Worm (Caenorhabditis elegans): ENCODE data around the gene F21D5.5.

The F21D5.5 gene

DNA sequence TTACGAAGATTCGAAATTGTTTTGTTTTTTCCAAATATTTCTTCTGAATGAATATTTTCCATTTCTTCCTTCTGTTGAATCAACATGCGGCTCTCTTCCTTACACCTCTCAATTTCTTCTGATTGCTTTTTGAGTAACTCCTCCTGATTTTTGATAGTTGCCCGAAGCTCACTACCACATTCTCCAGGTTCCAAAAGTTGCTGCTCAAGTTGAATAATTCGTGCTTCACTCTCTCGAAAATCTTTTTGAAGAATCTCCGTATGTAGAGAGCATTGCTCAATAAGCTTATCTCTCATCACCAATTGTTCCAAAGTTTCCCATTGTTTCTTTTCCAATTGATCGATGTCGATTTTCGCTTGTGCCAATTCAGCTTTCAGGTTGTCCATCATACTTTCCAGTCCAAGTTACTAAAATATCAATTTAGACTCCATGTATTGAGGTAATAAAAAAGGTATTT is 33.6 kb upstream of the F21D5.5 start, which contains the start of gene F20C5.6:
Gene F20C5.6 (minus strand): TSS at position 407 of the 457 bp plus-strand sequence.
- TF ChIP-seq unc-86 (tag; optimal IDR thresholded peaks at IDR 0.05), result no peak
- TF ChIP-seq hlh-15 (tag; optimal IDR thresholded peaks at IDR 0.05), result no peak
- TF ChIP-seq elt-2 (tag; optimal IDR thresholded peaks at IDR 0.05), result no peak
- no peak for TF ChIP-seq unc-3 (GFP tag; conservative IDR thresholded peaks at IDR 0.05)
- no peak for TF ChIP-seq unc-3 (tag; optimal IDR thresholded peaks at IDR 0.05)
- TF ChIP-seq hlh-8 (tag; optimal IDR thresholded peaks at IDR 0.05), result no peak
- TF ChIP-seq C08G9.2 (tag; optimal IDR thresholded peaks at IDR 0.05), result no peak
- no peak for TF ChIP-seq eyg-1 (tag; optimal IDR thresholded peaks at IDR 0.05)
- TF ChIP-seq elt-4 (tag; optimal IDR thresholded peaks at IDR 0.05), result no peak
- no peak for TF ChIP-seq ref-2 (tag; optimal IDR thresholded peaks at IDR 0.05)
- no peak for TF ChIP-seq lim-6 (tag; optimal IDR thresholded peaks at IDR 0.05)
- no peak for TF ChIP-seq tbx-2 (tag; optimal IDR thresholded peaks at IDR 0.05)
- no peak for TF ChIP-seq npax-4 (tag; optimal IDR thresholded peaks at IDR 0.05)
- TF ChIP-seq mec-3 (tag; optimal IDR thresholded peaks at IDR 0.05; ENCODE audit: borderline replicate concordance), result no peak
- no peak for TF ChIP-seq K09A11.1 (tag; optimal IDR thresholded peaks at IDR 0.05; ENCODE audit: insufficient read depth)
- no peak for TF ChIP-seq dmd-4 (tag; optimal IDR thresholded peaks at IDR 0.05; ENCODE audit: borderline replicate concordance)
- no peak for TF ChIP-seq nhr-232 (tag; optimal IDR thresholded peaks at IDR 0.05)
- TF ChIP-seq odd-2 (tag; optimal IDR thresholded peaks at IDR 0.05), result no peak

DNA sequence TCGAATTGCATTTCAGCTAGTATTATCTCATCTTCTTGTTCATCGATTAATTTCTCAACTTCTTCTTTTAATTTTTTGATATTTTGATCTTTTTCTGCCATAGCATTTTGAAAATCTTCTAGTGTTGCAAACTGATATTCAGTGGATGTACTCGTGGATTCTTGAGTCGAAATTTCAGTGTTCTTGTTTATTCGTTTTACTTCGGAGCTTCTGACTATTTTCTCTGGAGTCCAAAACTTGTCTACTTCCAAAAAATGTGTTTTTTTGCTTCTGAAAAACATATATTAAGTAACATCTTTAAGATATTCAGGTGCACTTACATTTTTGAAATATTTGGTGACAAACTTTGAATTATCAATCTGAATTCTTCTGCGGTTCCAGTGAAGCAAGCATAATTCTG is 30.3 kb upstream of the F21D5.5 start, which contains the start of gene F20C5.5:
Gene F20C5.5 (minus strand): TSS at position 101 of the 400 bp plus-strand sequence.
- TF ChIP-seq ceh-48 (tag; optimal IDR thresholded peaks at IDR 0.05), result no peak
- no peak for TF ChIP-seq elt-4 (tag; optimal IDR thresholded peaks at IDR 0.05)
- TF ChIP-seq ceh-24 (tag; optimal IDR thresholded peaks at IDR 0.05), result no peak
- no peak for TF ChIP-seq rnt-1 (tag; optimal IDR thresholded peaks at IDR 0.05)
- no peak for TF ChIP-seq K09A11.1 (tag; optimal IDR thresholded peaks at IDR 0.05; ENCODE audit: insufficient read depth)
- no peak for TF ChIP-seq che-1 (tag; optimal IDR thresholded peaks at IDR 0.05)
- TF ChIP-seq unc-3 (GFP tag; conservative IDR thresholded peaks at IDR 0.05), result no peak
- TF ChIP-seq unc-3 (tag; optimal IDR thresholded peaks at IDR 0.05), result no peak

DNA sequence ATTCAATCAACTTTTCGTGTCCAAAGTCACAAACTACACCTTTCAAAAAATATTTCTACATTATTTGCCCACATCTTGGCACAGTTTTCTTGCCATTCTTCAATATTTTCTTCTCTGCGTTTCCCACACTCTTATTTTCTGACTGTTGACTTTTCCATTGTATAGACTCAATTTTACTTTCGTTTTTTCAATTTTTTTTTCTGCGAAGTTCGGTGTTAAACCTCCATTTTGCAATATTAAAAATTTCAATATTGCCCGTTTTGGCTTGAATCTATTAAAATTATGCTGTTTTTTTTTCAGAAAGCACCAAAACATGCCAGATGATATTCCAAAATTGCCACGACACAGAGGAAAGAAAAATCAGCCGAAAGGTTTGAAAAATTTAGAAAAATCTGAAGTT is 25.4 kb upstream of the F21D5.5 start, which contains the start of gene cdc-50.B:
Gene cdc-50.B (plus strand): TSS at position 301 of the 400 bp plus-strand sequence.
- no peak for TF ChIP-seq ama-1 (optimal IDR thresholded peaks at IDR 0.05)
- TF ChIP-seq elt-4 (tag; optimal IDR thresholded peaks at IDR 0.05), result no peak
- no peak for TF ChIP-seq ceh-45 (GFP tag; IDR thresholded peaks at IDR 0.05)
- no peak for TF ChIP-seq pha-2 (tag; optimal IDR thresholded peaks at IDR 0.05)
- TF ChIP-seq ets-4 (tag; optimal IDR thresholded peaks at IDR 0.05), result no peak
- TF ChIP-seq dmd-4 (tag; optimal IDR thresholded peaks at IDR 0.05; ENCODE audit: borderline replicate concordance), result no peak
- TF ChIP-seq ceh-2 (tag; optimal IDR thresholded peaks at IDR 0.05), result no peak
- no peak for TF ChIP-seq syd-9 (tag; optimal IDR thresholded peaks at IDR 0.05)
- no peak for TF ChIP-seq K02D7.2 (tag; optimal IDR thresholded peaks at IDR 0.05)
- TF ChIP-seq hlh-8 (tag; optimal IDR thresholded peaks at IDR 0.05), result no peak
- no peak for TF ChIP-seq zip-5 (tag; optimal IDR thresholded peaks at IDR 0.05)
- no peak for TF ChIP-seq che-1 (tag; optimal IDR thresholded peaks at IDR 0.05)
- no peak for TF ChIP-seq elt-2 (tag; optimal IDR thresholded peaks at IDR 0.05)
- no peak for TF ChIP-seq C38D4.7 (GFP tag; optimal IDR thresholded peaks at IDR 0.05)
- TF ChIP-seq hlh-13 (GFP tag; optimal IDR thresholded peaks at IDR 0.05), result no peak
- TF ChIP-seq fax-1 (tag; optimal IDR thresholded peaks at IDR 0.05), result no peak
- TF ChIP-seq madf-2 (tag; optimal IDR thresholded peaks at IDR 0.05), result no peak
- no peak for TF ChIP-seq fkh-6 (tag; optimal IDR thresholded peaks at IDR 0.05)

DNA sequence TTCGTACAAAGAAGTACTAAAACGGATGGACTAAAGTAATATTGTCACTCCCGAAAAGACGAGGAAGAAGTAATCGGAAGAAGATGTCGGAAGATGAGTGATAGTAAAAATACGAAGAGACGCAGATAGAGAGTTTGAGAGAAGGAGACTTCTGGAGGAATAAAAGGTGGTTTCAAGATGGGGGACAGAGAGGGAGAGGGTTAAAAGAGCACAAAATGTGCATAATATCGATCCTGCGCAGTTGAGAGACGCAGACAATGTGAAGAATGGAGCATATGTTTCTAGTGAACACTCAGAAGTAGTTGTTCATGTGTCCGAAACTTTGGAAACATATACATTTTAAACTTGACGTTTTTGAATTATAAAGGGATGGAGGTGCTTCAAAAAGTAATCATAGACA is 23.3 kb upstream of the F21D5.5 start:
- TF ChIP-seq ceh-18 (tag; optimal IDR thresholded peaks at IDR 0.05) (peak; percentile 20), ztf-16 (tag; optimal IDR thresholded peaks at IDR 0.05) (no peak), ahr-1 (tag; optimal IDR thresholded peaks at IDR 0.05) (no peak), ceh-48 (tag; optimal IDR thresholded peaks at IDR 0.05) (peak; percentile 92), ceh-45 (GFP tag; IDR thresholded peaks at IDR 0.05) (no peak), pros-1 (tag; optimal IDR thresholded peaks at IDR 0.05) (no peak), tbx-2 (tag; optimal IDR thresholded peaks at IDR 0.05) (peak; percentile 44), pag-3 (tag; optimal IDR thresholded peaks at IDR 0.05; ENCODE audit: borderline replicate concordance) (no peak), ets-4 (tag; optimal IDR thresholded peaks at IDR 0.05) (no peak), unc-3 (GFP tag; conservative IDR thresholded peaks at IDR 0.05) (no peak), unc-3 (tag; optimal IDR thresholded peaks at IDR 0.05) (no peak), fkh-10 (GFP tag; optimal IDR thresholded peaks at IDR 0.05) (no peak), elt-2 (tag; optimal IDR thresholded peaks at IDR 0.05) (no peak), ama-1 (optimal IDR thresholded peaks at IDR 0.05) (no peak), npax-4 (tag; optimal IDR thresholded peaks at IDR 0.05) (no peak), Y22D7AL.16 (tag; optimal IDR thresholded peaks at IDR 0.05) (no peak), sox-2 (GFP tag; IDR thresholded peaks at IDR 0.05) (no peak), dve-1 (tag; optimal IDR thresholded peaks at IDR 0.05) (no peak), nhr-11 (tag; optimal IDR thresholded peaks at IDR 0.05) (no peak), ceh-31 (tag; optimal IDR thresholded peaks at IDR 0.05) (peak; percentile 82), fax-1 (tag; optimal IDR thresholded peaks at IDR 0.05) (no peak), dmd-4 (tag; optimal IDR thresholded peaks at IDR 0.05; ENCODE audit: borderline replicate concordance) (no peak)

Data from whole organism, late embryonic.